Worm (Caenorhabditis elegans) whole organism, late embryonic: Measurements from ENCODE around the gene wht-6.

Experiments used
- ceh-2 ChIP-seq: sonication (generic microtip); optimal IDR thresholded peaks from 2 replicates; lab custom pipeline; 2016; ENCODE audit warnings: missing genotype, missing genetic modification characterization, missing compliant biosample characterization
- dve-1 ChIP-seq: sonication (generic microtip); optimal IDR thresholded peaks from 2 replicates; lab custom pipeline; 2017; ENCODE audit warnings: antibody characterized with exemption, mild to moderate bottlenecking, missing genetic modification characterization, missing compliant biosample characterization
- fkh-10 ChIP-seq: fragments of 150-350 bp; optimal IDR thresholded peaks from 2 replicates; lab custom pipeline; 2014; ENCODE audit warnings: missing biosample characterization, missing genetic modification reagents, missing genetic modification characterization

DNA sequence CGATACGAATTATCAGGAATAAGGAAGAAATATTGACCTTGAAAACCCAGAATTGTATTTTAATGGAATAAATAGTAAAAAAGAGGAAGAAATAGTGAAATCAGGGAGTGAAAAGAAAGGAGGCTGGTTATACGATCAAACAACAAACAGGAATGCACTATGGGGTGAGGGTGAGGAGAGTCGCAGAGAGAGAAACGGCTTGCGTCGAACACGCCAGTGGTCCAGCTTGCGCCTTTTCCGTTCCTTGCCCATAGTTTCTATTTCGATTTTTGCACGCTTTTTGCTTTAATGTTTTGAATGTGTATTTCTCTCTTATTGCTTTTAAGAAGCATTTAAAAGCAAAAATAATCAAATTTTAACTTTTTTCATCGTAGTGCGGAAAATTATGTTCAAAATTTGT, 17.9 kb upstream of the wht-6 start:
- peak; percentile 45 for TF ChIP-seq ceh-2 (tag; lab: Kevin White, UChicago)
- no peak for TF ChIP-seq fkh-10
- TF ChIP-seq dve-1 (tag; lab: Kevin White, UChicago) = peak; percentile 79
